Worm (Caenorhabditis elegans): ENCODE data around the gene C29E4.15.

DNA sequence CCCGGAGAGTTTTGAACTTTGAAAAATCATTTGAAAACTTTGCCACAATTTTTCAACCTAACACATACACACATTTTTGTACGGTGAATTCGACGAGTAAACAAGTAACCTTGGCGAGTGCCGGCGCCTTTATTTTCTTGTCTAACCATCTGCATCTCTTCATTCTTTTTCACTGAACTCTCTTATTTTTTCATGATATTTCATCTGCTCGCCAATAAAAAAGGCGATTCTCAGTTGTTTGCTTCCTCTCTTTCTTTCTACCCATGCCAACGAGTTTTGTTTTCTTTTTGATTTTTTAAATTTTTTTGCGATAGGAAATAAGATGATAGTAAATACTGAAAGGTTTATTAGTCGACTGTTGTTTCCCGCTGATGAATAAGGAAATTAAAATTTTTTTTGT, 26.3 kb downstream of the C29E4.15 start:
- TF ChIP-seq ceh-83 (GFP tag; optimal IDR thresholded peaks at IDR 0.05) (no peak), nhr-76 (tag; optimal IDR thresholded peaks at IDR 0.05) (no peak), tbx-8 (GFP tag; optimal IDR thresholded peaks at IDR 0.05) (no peak), unc-62 (GFP tag; optimal IDR thresholded peaks at IDR 0.05) (no peak)

All from whole organism, mixed stage, embryonic.